Fruit fly (Drosophila melanogaster): ENCODE measurements around the gene Qsox4.

Qsox4 gene

dm6 chr3R:23735648-23736047 lies 33.1 kb downstream of the Qsox4 start (continued):
- TF ChIP-seq GATAe (GFP tag; conservative IDR thresholded peaks at IDR 0.05) (no peak), Opbp (GFP tag; IDR thresholded peaks at IDR 0.05; ENCODE audit: partially characterized antibody) (peak; percentile 36; the same call in 1 of the 3 replicates), CG4282 (GFP tag; optimal IDR thresholded peaks at IDR 0.05) (no peak), NC2α (GFP tag; optimal IDR thresholded peaks at IDR 0.05) (no peak), fd64A (GFP tag; optimal IDR thresholded peaks at IDR 0.05) (no peak), CG8359 (GFP tag; optimal IDR thresholded peaks at IDR 0.05; ENCODE audit: borderline replicate concordance) (peak; percentile 100), MESR4 (GFP tag; optimal IDR thresholded peaks at IDR 0.05) (no peak)

dm6 chr3R:23736365-23736764 lies 33.8 kb downstream of the Qsox4 start:
- TF ChIP-seq HLH54F (GFP tag; optimal IDR thresholded peaks at IDR 0.05), result no peak
- peak in 1 of 2 experiments; percentile 16 for TF ChIP-seq Eip74EF (GFP tag; optimal IDR thresholded peaks at IDR 0.05)
- TF ChIP-seq Tbp (GFP tag; optimal IDR thresholded peaks at IDR 0.05), result no peak
- TF ChIP-seq Xrp1 (GFP tag; IDR thresholded peaks at IDR 0.05), result 0 out of 2 replicates have a peak, but pooled peaks have one; percentile 16
- no peak for TF ChIP-seq seq (GFP tag; IDR thresholded peaks at IDR 0.05)
- TF ChIP-seq CG11247 (GFP tag; IDR thresholded peaks at IDR 0.05), result no peak
- TF ChIP-seq CG6813 (GFP tag; optimal IDR thresholded peaks at IDR 0.05), result no peak
- TF ChIP-seq CG3065 (GFP tag; optimal IDR thresholded peaks at IDR 0.05), result no peak
- no peak for TF ChIP-seq Hsf (GFP tag; optimal IDR thresholded peaks at IDR 0.05)
- TF ChIP-seq Xbp1 (GFP tag; optimal IDR thresholded peaks at IDR 0.05), result no peak
- peak; percentile 14 for TF ChIP-seq CG12071 (GFP tag; optimal IDR thresholded peaks at IDR 0.05)
- no peak for TF ChIP-seq CG14965 (GFP tag; optimal IDR thresholded peaks at IDR 0.05; ENCODE audit: borderline replicate concordance)
- no peak for TF ChIP-seq ash1 (GFP tag; optimal IDR thresholded peaks at IDR 0.05)
- TF ChIP-seq zfh2 (GFP tag; optimal IDR thresholded peaks at IDR 0.05), result no peak
- TF ChIP-seq Med (GFP tag), result peak; percentile 65
- no peak for TF ChIP-seq CG8281 (tag; optimal IDR thresholded peaks at IDR 0.05)
- TF ChIP-seq ci (GFP tag; IDR thresholded peaks at IDR 0.05), result peak; percentile 54; the same call in 1 of the 3 replicates
- TF ChIP-seq CG12219 (GFP tag; optimal IDR thresholded peaks at IDR 0.05), result no peak
- TF ChIP-seq abd-A (tag; optimal IDR thresholded peaks at IDR 0.05), result peak; percentile 62
- TF ChIP-seq CG10267 (tag; optimal IDR thresholded peaks at IDR 0.05), result no peak
- TF ChIP-seq oc (tag; optimal IDR thresholded peaks at IDR 0.05), result peak; percentile 17
- no peak for TF ChIP-seq CG17361 (GFP tag; IDR thresholded peaks at IDR 0.05)
- no peak for TF ChIP-seq fd96Cb (tag; optimal IDR thresholded peaks at IDR 0.05)
- peak; percentile 62; the same call in 1 of the 2 replicates for TF ChIP-seq vvl (GFP tag; IDR thresholded peaks at IDR 0.05)
- no peak for TF ChIP-seq vfl (GFP tag; optimal IDR thresholded peaks at IDR 0.05)
- no peak for TF ChIP-seq CG9797 (GFP tag; optimal IDR thresholded peaks at IDR 0.05)
- TF ChIP-seq CG18011 (GFP tag; optimal IDR thresholded peaks at IDR 0.05), result no peak
- TF ChIP-seq CG33557 (GFP tag; optimal IDR thresholded peaks at IDR 0.05), result no peak
- no peak for TF ChIP-seq CG31441 (GFP tag; IDR thresholded peaks at IDR 0.05)
- TF ChIP-seq Awh (GFP tag; IDR thresholded peaks at IDR 0.05), result peak; percentile 58; the same call in 1 of the 2 replicates
- TF ChIP-seq trh (GFP tag; optimal IDR thresholded peaks at IDR 0.05), result no peak
- peak; percentile 59 for TF ChIP-seq CG12769 (tag; optimal IDR thresholded peaks at IDR 0.05)
- no peak for TF ChIP-seq CG13424 (tag; optimal IDR thresholded peaks at IDR 0.05)
- no peak for TF ChIP-seq nmo (GFP tag; optimal IDR thresholded peaks at IDR 0.05)
- no peak for TF ChIP-seq fd3F (GFP tag; optimal IDR thresholded peaks at IDR 0.05)
- TF ChIP-seq pb (GFP tag; optimal IDR thresholded peaks at IDR 0.05), result peak; percentile 7
- 0 out of 3 replicates have a peak, but pooled peaks have one; percentile 21 for TF ChIP-seq so (GFP tag; IDR thresholded peaks at IDR 0.05)
- TF ChIP-seq yki (optimal IDR thresholded peaks at IDR 0.05), result no peak
- TF ChIP-seq H15 (GFP tag; IDR thresholded peaks at IDR 0.05), result peak; percentile 42; the same call in 1 of the 3 replicates
- no peak for TF ChIP-seq Sry-β (GFP tag; optimal IDR thresholded peaks at IDR 0.05)
- TF ChIP-seq ATbp (GFP tag; optimal IDR thresholded peaks at IDR 0.05), result peak; percentile 42
- no peak for TF ChIP-seq Side (GFP tag; optimal IDR thresholded peaks at IDR 0.05)

All from whole organism, embryonic.